Worm (Caenorhabditis elegans): Measurements from ENCODE around the gene his-60.

- TF ChIP-seq madf-6 (GFP tag; IDR thresholded peaks at IDR 0.05) (no peak), unc-62 (GFP tag; optimal IDR thresholded peaks at IDR 0.05) (no peak), B0035.1 (tag; optimal IDR thresholded peaks at IDR 0.05) (no peak), lin-40 (tag; optimal IDR thresholded peaks at IDR 0.05) (no peak), lin-35 (GFP tag; optimal IDR thresholded peaks at IDR 0.05) (no peak), hrde-1 (tag; optimal IDR thresholded peaks at IDR 0.05; ENCODE audit: borderline replicate concordance) (no peak), Y67H2A.10 (GFP tag; conservative IDR thresholded peaks at IDR 0.05) (no peak), nhr-90 (tag; optimal IDR thresholded peaks at IDR 0.05) (no peak), dpl-1 (GFP tag; optimal IDR thresholded peaks at IDR 0.05) (no peak), hmg-1.2 (GFP tag; IDR thresholded peaks at IDR 0.05) (no peak), nhr-120 (GFP tag; IDR thresholded peaks at IDR 0.05) (no peak), egl-44 (GFP tag; IDR thresholded peaks at IDR 0.05) (no peak)
Observed at ce11 chrIV:7520258-7520657, 32.5 kb upstream of the his-60 start.
